Worm (Caenorhabditis elegans): ENCODE measurements around the gene Y116A8C.33.

The Y116A8C.33 gene

DNA sequence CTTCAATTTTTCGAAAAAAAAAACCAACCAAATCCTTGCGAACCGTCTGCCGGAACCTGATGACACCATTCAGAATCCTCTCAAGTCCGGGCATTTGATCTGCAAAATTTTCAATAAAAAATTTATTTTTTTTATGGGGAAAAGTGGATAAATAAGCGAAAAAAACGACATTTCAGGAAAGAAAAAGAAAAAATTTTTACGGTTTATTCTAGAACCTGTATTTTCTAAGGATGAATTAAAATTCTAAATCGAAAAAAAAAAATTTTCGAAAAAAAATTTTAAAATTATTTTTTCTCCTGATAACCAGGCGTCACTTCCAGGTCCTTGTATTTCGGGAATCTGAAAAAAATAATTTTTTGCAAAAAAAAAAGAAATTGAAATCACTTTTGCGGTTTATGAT, 11.8 kb upstream of the Y116A8C.33 start, which contains the start of gene bca-2:
Gene bca-2, minus strand, starts transcription at position 101 of the 400 bp plus-strand sequence.
- TF ChIP-seq F13H6.1 (tag; optimal IDR thresholded peaks at IDR 0.05) (no peak), mab-5 (tag; optimal IDR thresholded peaks at IDR 0.05) (no peak), alr-1 (tag; optimal IDR thresholded peaks at IDR 0.05) (no peak), R02D3.7 (tag; optimal IDR thresholded peaks at IDR 0.05) (no peak), gmeb-1 (tag; optimal IDR thresholded peaks at IDR 0.05) (no peak), ZK546.5 (tag; optimal IDR thresholded peaks at IDR 0.05) (no peak), nhr-77 (tag; optimal IDR thresholded peaks at IDR 0.05) (no peak), ztf-4 (tag; optimal IDR thresholded peaks at IDR 0.05) (no peak), ceh-82 (tag; optimal IDR thresholded peaks at IDR 0.05) (no peak), unc-39 (tag; optimal IDR thresholded peaks at IDR 0.05) (no peak), sma-9 (GFP tag; optimal IDR thresholded peaks at IDR 0.05) (no peak), sma-9 (tag; optimal IDR thresholded peaks at IDR 0.05) (no peak), unc-55 (GFP tag; optimal IDR thresholded peaks at IDR 0.05) (no peak), Y55F3AM.14 (GFP tag; optimal IDR thresholded peaks at IDR 0.05) (no peak), sem-4 (tag; optimal IDR thresholded peaks at IDR 0.05) (no peak), ztf-11 (tag; optimal IDR thresholded peaks at IDR 0.05) (no peak), dmd-4 (tag; optimal IDR thresholded peaks at IDR 0.05) (no peak), ceh-16 (tag; optimal IDR thresholded peaks at IDR 0.05) (no peak), blmp-1 (tag; optimal IDR thresholded peaks at IDR 0.05; ENCODE audit: insufficient read depth) (no peak), nhr-6 (tag; optimal IDR thresholded peaks at IDR 0.05) (no peak)

DNA sequence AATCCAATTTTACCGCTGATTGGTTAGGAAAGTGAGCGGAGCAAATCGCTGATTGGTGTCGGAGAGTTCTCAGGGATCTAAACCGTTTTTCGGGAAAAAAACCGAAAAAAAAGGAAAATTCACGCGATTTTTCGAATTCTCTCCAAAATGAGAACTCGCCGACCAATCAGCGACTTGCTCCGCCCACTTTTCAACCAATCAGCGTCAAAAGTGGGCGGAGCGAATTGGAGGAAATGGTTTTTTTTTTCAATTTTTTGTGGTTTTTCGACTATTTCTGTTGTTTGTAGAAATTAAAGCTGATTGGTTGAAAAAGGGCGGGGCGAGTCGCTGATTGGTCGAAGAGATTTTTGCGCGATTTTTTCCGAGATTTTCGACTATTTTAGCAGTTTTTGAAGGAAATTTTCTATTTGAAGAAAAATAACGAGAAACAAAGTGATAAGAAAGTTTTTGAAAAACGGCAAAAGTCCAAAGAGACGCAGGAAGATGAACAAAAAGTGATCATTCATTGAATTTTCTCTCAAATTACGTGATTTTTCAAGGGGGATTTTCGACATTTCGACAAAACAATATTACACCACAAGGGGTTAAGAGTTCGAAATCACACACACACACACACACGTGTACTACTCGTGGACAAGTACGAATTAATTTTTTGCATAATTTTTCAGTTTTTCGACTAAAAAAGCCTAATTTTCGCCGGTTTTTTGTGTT, 11.1 kb upstream of the Y116A8C.33 start:
- TF ChIP-seq nhr-129 (tag; optimal IDR thresholded peaks at IDR 0.05) (peak; percentile 44), lsy-2 (tag; optimal IDR thresholded peaks at IDR 0.05) (peak in 1 of 2 experiments; percentile 6), crh-2 (tag; optimal IDR thresholded peaks at IDR 0.05) (no peak)

DNA sequence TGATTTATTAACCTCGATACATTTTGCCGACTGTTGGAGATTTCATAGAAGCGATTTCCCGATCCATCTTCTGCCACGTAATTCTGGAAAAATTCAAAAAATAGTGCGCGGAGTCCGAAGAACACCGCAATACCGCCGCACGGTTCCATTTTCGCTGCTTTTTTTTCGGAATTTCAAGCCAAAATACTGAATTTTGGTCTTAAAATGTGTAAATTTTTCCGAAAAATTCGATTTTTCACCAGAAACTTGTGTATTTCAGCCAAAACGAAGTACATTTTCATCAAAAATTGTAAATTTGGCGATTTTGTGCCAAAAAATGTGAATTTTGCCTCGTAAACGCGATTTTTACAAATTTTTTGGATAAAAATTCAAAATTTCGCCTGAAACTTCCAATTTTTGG, 8.8 kb upstream of the Y116A8C.33 start:
- TF ChIP-seq skn-1 (tag; optimal IDR thresholded peaks at IDR 0.05) (no peak), fos-1 (tag; optimal IDR thresholded peaks at IDR 0.05) (no peak), gmeb-1 (tag; optimal IDR thresholded peaks at IDR 0.05) (no peak), lin-39 (tag; optimal IDR thresholded peaks at IDR 0.05) (no peak), blmp-1 (tag; optimal IDR thresholded peaks at IDR 0.05; ENCODE audit: insufficient read depth) (no peak), peb-1 (tag; optimal IDR thresholded peaks at IDR 0.05) (no peak), lin-11 (tag; optimal IDR thresholded peaks at IDR 0.05) (no peak), sma-3 (GFP tag; optimal IDR thresholded peaks at IDR 0.05) (no peak), nhr-237 (tag; optimal IDR thresholded peaks at IDR 0.05) (no peak), nhr-10 (tag; optimal IDR thresholded peaks at IDR 0.05) (no peak)

DNA sequence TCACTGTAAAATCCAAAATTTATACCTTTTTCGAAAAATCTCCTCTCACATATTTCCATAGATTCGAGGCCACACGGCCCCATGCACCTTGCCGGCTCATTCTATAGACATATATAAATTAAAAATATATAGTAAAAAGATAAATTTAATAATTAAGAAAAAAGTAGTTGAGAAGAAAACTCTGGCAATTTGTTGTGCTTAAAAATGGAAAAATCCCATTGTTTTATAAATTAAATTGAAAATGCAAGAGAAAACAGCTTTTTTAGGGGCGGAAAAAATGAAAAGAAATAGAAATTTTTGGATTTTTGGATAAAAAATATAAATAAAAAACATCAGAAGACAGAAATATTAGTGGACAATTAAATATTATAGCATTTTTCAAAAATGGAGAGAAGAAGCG, 8.3 kb upstream of the Y116A8C.33 start, which contains the start of gene Y116A8C.30:
Gene Y116A8C.30, minus strand, starts transcription at position 101 of the 400 bp plus-strand sequence.
- TF ChIP-seq egl-27 (tag; optimal IDR thresholded peaks at IDR 0.05) (no peak), sma-9 (GFP tag; optimal IDR thresholded peaks at IDR 0.05) (no peak), sma-9 (tag; optimal IDR thresholded peaks at IDR 0.05) (no peak), elt-1 (tag; optimal IDR thresholded peaks at IDR 0.05) (no peak), C34F6.9 (tag; optimal IDR thresholded peaks at IDR 0.05) (no peak), alr-1 (tag; optimal IDR thresholded peaks at IDR 0.05) (no peak), dmd-4 (tag; optimal IDR thresholded peaks at IDR 0.05) (no peak), R02D3.7 (tag; optimal IDR thresholded peaks at IDR 0.05) (no peak), nhr-12 (tag; optimal IDR thresholded peaks at IDR 0.05) (no peak), mab-5 (tag; optimal IDR thresholded peaks at IDR 0.05) (no peak), aly-2 (tag; optimal IDR thresholded peaks at IDR 0.05) (no peak), fos-1 (tag; optimal IDR thresholded peaks at IDR 0.05) (no peak), zag-1 (tag; optimal IDR thresholded peaks at IDR 0.05) (no peak), crh-2 (tag; optimal IDR thresholded peaks at IDR 0.05) (no peak), unc-62 (GFP tag; optimal IDR thresholded peaks at IDR 0.05) (no peak), lin-39 (tag; optimal IDR thresholded peaks at IDR 0.05) (no peak), nhr-129 (tag; optimal IDR thresholded peaks at IDR 0.05) (no peak), ceh-16 (tag; optimal IDR thresholded peaks at IDR 0.05) (no peak), lin-13 (GFP tag; optimal IDR thresholded peaks at IDR 0.05) (no peak), nhr-6 (tag; optimal IDR thresholded peaks at IDR 0.05) (no peak)

Measured in whole organism, L2 larva.